Worm (Caenorhabditis elegans): Measurements from ENCODE around the gene ttll-9.

ttll-9 gene

DNA sequence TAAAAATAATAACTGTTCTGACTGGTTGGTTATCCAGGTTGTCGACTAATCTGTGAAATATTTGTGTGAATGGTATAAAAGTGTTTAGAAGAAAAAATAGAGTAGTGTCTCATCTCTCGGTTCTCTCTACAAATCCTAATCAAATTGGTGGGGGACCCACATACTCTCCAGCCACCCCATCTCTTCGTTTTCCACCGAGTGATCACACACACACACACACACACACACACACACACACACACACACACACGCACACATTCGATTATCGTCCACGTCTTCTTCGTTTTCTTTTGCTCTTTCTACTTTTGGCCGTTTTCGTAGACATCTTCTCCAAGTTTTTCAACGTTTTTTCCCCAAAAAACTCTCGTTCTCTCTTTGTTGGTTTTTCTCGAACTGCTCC is 37.1 kb upstream of the ttll-9 start:
- peak; percentile 20 for TF ChIP-seq nfya-1 (tag; optimal IDR thresholded peaks at IDR 0.05; ENCODE audit: insufficient read depth)
- TF ChIP-seq nhr-11 (tag; optimal IDR thresholded peaks at IDR 0.05): no peak
- TF ChIP-seq hmg-11 (tag; optimal IDR thresholded peaks at IDR 0.05): peak; percentile 45
- no peak for TF ChIP-seq nhr-67 (tag; optimal IDR thresholded peaks at IDR 0.05)
- peak; percentile 81 for TF ChIP-seq fkh-10 (GFP tag; optimal IDR thresholded peaks at IDR 0.05)
- TF ChIP-seq zag-1 (tag; optimal IDR thresholded peaks at IDR 0.05): no peak

DNA sequence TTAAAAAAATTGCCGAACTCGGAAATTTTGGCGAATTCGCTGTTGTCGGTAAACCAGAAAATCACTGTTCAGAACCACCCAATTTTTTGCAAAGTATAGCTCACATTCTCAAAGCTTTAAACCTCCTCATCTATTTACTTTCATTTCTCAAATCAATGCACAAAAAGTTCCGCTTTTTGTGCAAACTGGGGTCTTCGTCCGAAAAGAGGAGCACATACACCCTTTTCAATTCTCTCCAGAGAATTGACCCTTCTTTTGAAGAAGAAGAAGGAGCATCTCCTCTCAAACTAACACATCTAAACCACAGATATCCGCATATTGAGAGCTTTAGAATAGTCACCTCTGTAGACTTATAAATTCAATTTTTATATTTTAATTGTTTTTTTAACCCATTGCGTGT is 34.9 kb upstream of the ttll-9 start:
- TF ChIP-seq nhr-77 (tag; optimal IDR thresholded peaks at IDR 0.05) (no peak), egl-27 (tag; optimal IDR thresholded peaks at IDR 0.05) (no peak), skn-1 (tag; optimal IDR thresholded peaks at IDR 0.05) (no peak), pqm-1 (tag; optimal IDR thresholded peaks at IDR 0.05) (no peak), mml-1 (tag; optimal IDR thresholded peaks at IDR 0.05) (no peak), nhr-76 (tag; optimal IDR thresholded peaks at IDR 0.05) (no peak), ceh-28 (tag; optimal IDR thresholded peaks at IDR 0.05) (no peak), R02D3.7 (tag; optimal IDR thresholded peaks at IDR 0.05) (no peak), nfya-1 (tag; optimal IDR thresholded peaks at IDR 0.05; ENCODE audit: insufficient read depth) (no peak), elt-1 (tag; optimal IDR thresholded peaks at IDR 0.05) (no peak), fkh-10 (GFP tag; optimal IDR thresholded peaks at IDR 0.05) (no peak), ama-1 (optimal IDR thresholded peaks at IDR 0.05) (no peak), eor-1 (tag; optimal IDR thresholded peaks at IDR 0.05) (no peak), nhr-67 (tag; optimal IDR thresholded peaks at IDR 0.05) (no peak), unc-62 (GFP tag; optimal IDR thresholded peaks at IDR 0.05) (no peak), daf-12 (tag; optimal IDR thresholded peaks at IDR 0.05) (no peak), tbx-2 (tag; optimal IDR thresholded peaks at IDR 0.05) (no peak), aly-2 (tag; optimal IDR thresholded peaks at IDR 0.05) (no peak), nhr-23 (tag; optimal IDR thresholded peaks at IDR 0.05) (no peak)

DNA sequence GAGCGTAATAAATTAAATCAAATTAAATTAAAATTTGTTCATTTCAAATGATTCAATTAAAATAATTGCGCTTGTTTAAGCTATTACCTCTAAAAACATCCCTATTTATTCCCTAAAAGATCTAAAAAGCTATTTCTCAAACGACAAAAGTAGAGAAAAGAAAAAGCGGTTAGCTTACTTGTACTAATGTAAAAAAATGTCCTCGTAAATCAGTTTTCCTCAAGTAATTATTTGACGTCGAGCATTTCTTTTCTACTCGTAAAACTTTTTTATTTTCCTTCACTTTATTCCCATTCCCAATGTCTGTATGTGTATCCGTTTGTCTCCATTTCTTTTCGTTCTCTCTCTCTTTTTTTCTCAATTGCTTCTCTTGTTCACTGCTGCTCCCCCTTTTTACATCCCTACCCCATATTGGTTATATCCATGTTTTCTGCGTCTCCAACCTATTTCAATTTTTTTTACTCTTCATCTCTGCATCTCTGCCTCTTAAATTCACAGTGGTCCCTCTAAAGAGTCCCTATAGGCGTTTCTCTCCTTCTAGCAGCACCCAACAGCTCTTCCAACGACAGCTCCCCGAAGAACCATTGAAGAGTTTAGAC is 31.1 kb upstream of the ttll-9 start, which contains the start of gene unc-80:
Gene unc-80, plus strand, starts transcription at position 533 of the 599 bp plus-strand sequence.
- TF ChIP-seq ceh-16 (tag; optimal IDR thresholded peaks at IDR 0.05): no peak
- TF ChIP-seq hmg-11 (tag; optimal IDR thresholded peaks at IDR 0.05): peak; percentile 63
- TF ChIP-seq ceh-28 (tag; optimal IDR thresholded peaks at IDR 0.05): no peak
- no peak for TF ChIP-seq nhr-76 (tag; optimal IDR thresholded peaks at IDR 0.05)
- peak; percentile 81 for TF ChIP-seq egl-5 (tag; optimal IDR thresholded peaks at IDR 0.05)
- peak; percentile 5 for TF ChIP-seq tbx-2 (tag; optimal IDR thresholded peaks at IDR 0.05)
- TF ChIP-seq daf-12 (tag; optimal IDR thresholded peaks at IDR 0.05): no peak
- TF ChIP-seq egl-27 (tag; optimal IDR thresholded peaks at IDR 0.05): no peak
- no peak for TF ChIP-seq pha-4 (tag; optimal IDR thresholded peaks at IDR 0.05)
- TF ChIP-seq eor-1 (tag; optimal IDR thresholded peaks at IDR 0.05): no peak
- TF ChIP-seq sea-2 (GFP tag; optimal IDR thresholded peaks at IDR 0.05): no peak
- TF ChIP-seq pqm-1 (tag; optimal IDR thresholded peaks at IDR 0.05): peak; percentile 11
- peak; percentile 31 for TF ChIP-seq lin-15B (tag; optimal IDR thresholded peaks at IDR 0.05)
- TF ChIP-seq unc-39 (tag; optimal IDR thresholded peaks at IDR 0.05): no peak
- TF ChIP-seq elt-1 (tag; optimal IDR thresholded peaks at IDR 0.05): peak; percentile 2
- peak; percentile 32 for TF ChIP-seq skn-1 (tag; optimal IDR thresholded peaks at IDR 0.05)
- TF ChIP-seq lin-39 (tag; optimal IDR thresholded peaks at IDR 0.05): peak; percentile 51
- no peak for TF ChIP-seq elt-2 (tag; optimal IDR thresholded peaks at IDR 0.05)
- TF ChIP-seq nhr-11 (tag; optimal IDR thresholded peaks at IDR 0.05): no peak
- peak; percentile 4 for TF ChIP-seq fkh-10 (GFP tag; optimal IDR thresholded peaks at IDR 0.05)
- peak; percentile 81 for TF ChIP-seq nfya-1 (tag; optimal IDR thresholded peaks at IDR 0.05; ENCODE audit: insufficient read depth)
- TF ChIP-seq jun-1 (tag; optimal IDR thresholded peaks at IDR 0.05): no peak
- no peak for TF ChIP-seq R02D3.7 (tag; optimal IDR thresholded peaks at IDR 0.05)

DNA sequence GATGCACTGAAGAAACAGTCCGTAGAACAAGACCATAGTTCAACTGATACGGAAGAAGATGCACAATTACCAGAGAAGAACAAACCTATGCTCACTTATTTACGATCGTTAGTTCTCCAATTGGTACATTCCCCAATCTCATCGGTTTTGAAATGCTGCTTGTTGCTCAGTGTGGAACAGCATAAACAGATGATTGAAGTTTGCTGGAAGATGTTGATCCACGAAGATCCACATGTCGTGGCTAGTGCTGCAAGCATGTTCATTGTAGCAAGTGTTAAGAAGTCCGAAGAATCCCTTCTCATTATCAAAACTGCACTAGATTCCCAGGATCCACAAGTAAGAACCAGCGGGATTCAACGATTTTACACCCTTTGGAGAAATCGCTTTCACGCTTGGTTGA is 18.4 kb upstream of the ttll-9 start:
- TF ChIP-seq skn-1 (tag; optimal IDR thresholded peaks at IDR 0.05) (no peak), fos-1 (tag; optimal IDR thresholded peaks at IDR 0.05) (no peak), snpc-4 (tag; optimal IDR thresholded peaks at IDR 0.05) (no peak), egl-5 (tag; optimal IDR thresholded peaks at IDR 0.05) (no peak), ceh-9 (tag; optimal IDR thresholded peaks at IDR 0.05) (no peak), ceh-16 (tag; optimal IDR thresholded peaks at IDR 0.05) (no peak), nhr-237 (tag; optimal IDR thresholded peaks at IDR 0.05) (no peak), mml-1 (tag; optimal IDR thresholded peaks at IDR 0.05) (no peak), nhr-23 (tag; optimal IDR thresholded peaks at IDR 0.05) (no peak), fkh-2 (tag; optimal IDR thresholded peaks at IDR 0.05) (no peak), nhr-28 (tag; optimal IDR thresholded peaks at IDR 0.05) (no peak), nhr-43 (tag; optimal IDR thresholded peaks at IDR 0.05; ENCODE audit: poor library complexity, severe bottlenecking) (no peak), nhr-25 (tag; optimal IDR thresholded peaks at IDR 0.05) (no peak), tbx-2 (tag; optimal IDR thresholded peaks at IDR 0.05) (no peak)
